Worm (Caenorhabditis elegans): ENCODE results near the gene cas-1.

cas-1 gene

DNA sequence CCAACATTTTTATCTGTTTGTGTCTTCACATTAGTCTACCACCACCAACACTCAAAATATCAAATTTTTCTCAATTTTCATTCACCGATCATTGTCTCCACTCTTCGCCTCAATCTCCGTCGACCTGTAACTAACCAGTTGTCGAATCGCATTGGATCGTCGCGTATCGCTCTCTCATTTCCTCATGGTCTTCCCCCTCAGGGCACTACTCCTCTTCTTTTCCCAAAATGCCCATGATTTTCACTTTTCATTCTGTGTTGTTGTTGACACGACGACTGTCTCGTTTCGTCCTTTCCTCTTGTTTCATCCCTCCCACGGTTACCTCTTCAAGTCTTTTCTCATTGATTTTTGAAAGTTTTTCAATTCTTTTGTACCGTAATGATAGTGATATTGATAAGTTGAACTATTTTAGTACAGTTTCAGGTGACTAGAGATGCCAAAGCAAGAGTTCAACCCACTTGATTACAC lies 27.4 kb downstream of the cas-1 start, which contains the start of gene T01C8.2:
T01C8.2 (plus strand) TSS at position 418 of the 468 bp plus-strand sequence.
- TF ChIP-seq nhr-6 (tag; optimal IDR thresholded peaks at IDR 0.05), result no peak
- no peak for TF ChIP-seq hlh-11 (tag; optimal IDR thresholded peaks at IDR 0.05)
- TF ChIP-seq snpc-1.2 (GFP tag; IDR thresholded peaks at IDR 0.05), result no peak
- no peak for TF ChIP-seq Y5F2A.4 (GFP tag; optimal IDR thresholded peaks at IDR 0.05)
- TF ChIP-seq ceh-20 (GFP tag; IDR thresholded peaks at IDR 0.05), result no peak
- no peak for TF ChIP-seq nhr-102 (tag; optimal IDR thresholded peaks at IDR 0.05)
- TF ChIP-seq fos-1 (tag; optimal IDR thresholded peaks at IDR 0.05), result no peak
- no peak for TF ChIP-seq tag-97 (GFP tag; IDR thresholded peaks at IDR 0.05)
- no peak for TF ChIP-seq set-16 (GFP tag; IDR thresholded peaks at IDR 0.05)
- no peak for TF ChIP-seq ces-1 (GFP tag; optimal IDR thresholded peaks at IDR 0.05)
- TF ChIP-seq daf-16 (GFP tag; optimal IDR thresholded peaks at IDR 0.05), result no peak
- TF ChIP-seq daf-16 (tag; optimal IDR thresholded peaks at IDR 0.05), result no peak
- TF ChIP-seq tra-1 (GFP tag; IDR thresholded peaks at IDR 0.05), result no peak
- peak; percentile 1 for TF ChIP-seq mep-1 (tag; optimal IDR thresholded peaks at IDR 0.05)
- TF ChIP-seq duxl-1 (tag; optimal IDR thresholded peaks at IDR 0.05; ENCODE audit: poor library complexity), result no peak
- TF ChIP-seq ZK337.2 (GFP tag; IDR thresholded peaks at IDR 0.05), result no peak
- no peak for TF ChIP-seq ztf-7 (tag; optimal IDR thresholded peaks at IDR 0.05)
- no peak for TF ChIP-seq lin-1 (GFP tag; IDR thresholded peaks at IDR 0.05)
- no peak for TF ChIP-seq cey-2 (tag; optimal IDR thresholded peaks at IDR 0.05; ENCODE audit: borderline replicate concordance, insufficient read depth)
- no peak for TF ChIP-seq hlh-30 (tag; optimal IDR thresholded peaks at IDR 0.05; ENCODE audit: insufficient read depth)
- TF ChIP-seq php-3 (GFP tag; IDR thresholded peaks at IDR 0.05), result no peak
- no peak for TF ChIP-seq zfp-3 (GFP tag; conservative IDR thresholded peaks at IDR 0.05)
- TF ChIP-seq arid-1 (GFP tag; conservative IDR thresholded peaks at IDR 0.05), result no peak
- TF ChIP-seq mdl-1 (tag; optimal IDR thresholded peaks at IDR 0.05), result peak in 1 of 2 experiments; percentile 12
- peak; percentile 14 for TF ChIP-seq nhr-25 (tag; optimal IDR thresholded peaks at IDR 0.05; ENCODE audit: borderline replicate concordance, insufficient read depth)
- TF ChIP-seq F10B5.3 (tag; optimal IDR thresholded peaks at IDR 0.05), result no peak
- 0 out of 2 replicates have a peak, but pooled peaks have one; percentile 7 for TF ChIP-seq dmd-6 (GFP tag; IDR thresholded peaks at IDR 0.05)
- TF ChIP-seq lim-7 (GFP tag; IDR thresholded peaks at IDR 0.05), result no peak
- TF ChIP-seq mxl-2 (GFP tag; conservative IDR thresholded peaks at IDR 0.05), result no peak
- peak; percentile 22 for TF ChIP-seq nhr-28 (tag; optimal IDR thresholded peaks at IDR 0.05)
- peak in 1 of 2 experiments; percentile 72 for TF ChIP-seq unc-62 (GFP tag; optimal IDR thresholded peaks at IDR 0.05 in 1 of 2)
- TF ChIP-seq unc-62 (tag; optimal IDR thresholded peaks at IDR 0.05), result no peak
- TF ChIP-seq nhr-48 (tag; optimal IDR thresholded peaks at IDR 0.05), result no peak
- no peak for TF ChIP-seq dmd-9 (GFP tag; IDR thresholded peaks at IDR 0.05)
- TF ChIP-seq ceh-44 (GFP tag; IDR thresholded peaks at IDR 0.05), result no peak
- no peak for TF ChIP-seq nhr-41 (GFP tag; IDR thresholded peaks at IDR 0.05)

DNA sequence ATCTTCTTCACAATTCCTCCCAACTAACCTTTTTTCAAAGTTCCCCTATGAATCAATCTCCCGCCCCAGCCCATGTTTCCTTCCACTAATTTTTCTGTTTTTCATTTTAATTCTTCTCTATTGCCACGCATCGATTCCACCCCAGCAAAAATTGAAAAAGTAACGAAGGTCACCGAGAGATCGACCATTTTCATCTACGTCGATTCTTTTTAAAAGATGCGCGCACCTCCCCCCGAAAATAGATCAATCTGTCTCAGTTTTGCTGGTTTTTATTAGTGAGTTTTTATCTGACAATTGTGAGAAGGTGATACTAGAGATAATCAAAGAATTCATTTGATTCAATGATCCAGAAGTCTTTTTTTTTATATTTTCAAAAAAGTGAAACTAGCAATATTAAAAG lies 29.4 kb downstream of the cas-1 start:
- TF ChIP-seq dmd-6 (GFP tag; IDR thresholded peaks at IDR 0.05) (no peak), lin-13 (GFP tag; optimal IDR thresholded peaks at IDR 0.05) (no peak), D1046.2 (GFP tag; IDR thresholded peaks at IDR 0.05) (no peak), F10B5.3 (tag; optimal IDR thresholded peaks at IDR 0.05) (no peak), lsy-2 (tag; optimal IDR thresholded peaks at IDR 0.05) (no peak), spr-3 (GFP tag; optimal IDR thresholded peaks at IDR 0.05) (no peak), T20F7.1 (GFP tag; optimal IDR thresholded peaks at IDR 0.05) (no peak)
